Worm (Caenorhabditis elegans) whole organism, early embryonic: ENCODE data around the gene Y4C6B.1.

Source experiments
- B0310.2 ChIP-seq: sonication (generic microtip); optimal IDR thresholded peaks from 2 replicates; lab custom pipeline; 2016; ENCODE audit warnings: mild to moderate bottlenecking, missing genetic modification characterization, missing compliant biosample characterization
- F13C5.2 ChIP-seq: sonication (generic microtip); optimal IDR thresholded peaks from 2 replicates; lab custom pipeline; 2017; ENCODE audit warnings: mild to moderate bottlenecking, missing genetic modification characterization, inconsistent platforms, missing compliant biosample characterization
- aly-1 ChIP-seq: sonication (generic microtip); optimal IDR thresholded peaks from 2 replicates; lab custom pipeline; 2016; ENCODE audit warnings: missing genetic modification characterization, missing compliant biosample characterization
- ama-1 ChIP-seq: fragments of 150-350 bp; optimal IDR thresholded peaks from 2 replicates; lab custom pipeline; 2014
- ceh-13 ChIP-seq: fragments of 200-800 bp; sonication (Bioruptor generic); optimal IDR thresholded peaks from 2 replicates; lab custom pipeline; 2018; ENCODE audit warnings: mild to moderate bottlenecking, missing genetic modification characterization, missing compliant biosample characterization
- ceh-36 ChIP-seq: sonication (generic microtip); optimal IDR thresholded peaks from 2 replicates; lab custom pipeline; 2016; ENCODE audit warnings: missing genetic modification characterization, inconsistent platforms, missing compliant biosample characterization
- ets-7 ChIP-seq: sonication (generic microtip); optimal IDR thresholded peaks from 2 replicates; lab custom pipeline; 2016; ENCODE audit warnings: missing genotype, missing genetic modification characterization, missing compliant biosample characterization
- flt-1 ChIP-seq: fragments of 200-800 bp; sonication (Bioruptor generic); IDR thresholded peaks from 2 replicates; pipeline ENCODE4 v1.3.6; 2022; ENCODE audit warnings: missing genetic modification characterization, missing compliant biosample characterization
- hmg-4 ChIP-seq: fragments of 200-800 bp; sonication (Bioruptor generic); optimal IDR thresholded peaks from 2 replicates; lab custom pipeline; 2018; ENCODE audit warnings: mild to moderate bottlenecking, missing genetic modification characterization, missing compliant biosample characterization
- hnd-1 ChIP-seq: sonication (generic microtip); optimal IDR thresholded peaks from 2 replicates; lab custom pipeline; 2016; ENCODE audit warnings: missing genetic modification characterization, missing compliant biosample characterization
- pes-1 ChIP-seq: fragments of 200-800 bp; sonication (Bioruptor generic); IDR thresholded peaks from 2 replicates; pipeline ENCODE4 v1.3.6; 2022; ENCODE audit warnings: missing genetic modification reagents, missing genetic modification characterization, missing compliant biosample characterization
- tbx-11 ChIP-seq: fragments of 200-800 bp; sonication (Bioruptor generic); IDR thresholded peaks from 2 replicates; pipeline ENCODE4 v1.3.6; 2022; ENCODE audit warnings: missing genetic modification characterization, missing compliant biosample characterization
- tra-4 ChIP-seq: sonication (generic microtip); optimal IDR thresholded peaks from 2 replicates; lab custom pipeline; 2017; ENCODE audit warnings: missing genetic modification characterization, missing compliant biosample characterization

ce11 chrIV:5374321-5374720, 20.0 kb downstream of the Y4C6B.1 start:
- no peak for TF ChIP-seq B0310.2 (tag; lab: Kevin White, UChicago)
- TF ChIP-seq hmg-4 (GFP tag; lab: Kevin White, UChicago) = no peak
- TF ChIP-seq ama-1 (lab: Kevin White, UChicago) = no peak
- TF ChIP-seq ets-7 (tag; lab: Kevin White, UChicago) = no peak
- no peak for TF ChIP-seq F13C5.2 (tag; lab: Kevin White, UChicago)
- TF ChIP-seq hnd-1 (tag; lab: Kevin White, UChicago) = no peak
- TF ChIP-seq aly-1 = no peak
- TF ChIP-seq flt-1 = no peak
- no peak for TF ChIP-seq tbx-11 (GFP tag; lab: Robert Waterston, UW)
- TF ChIP-seq ceh-36 (tag; lab: Kevin White, UChicago) = no peak
- no peak for TF ChIP-seq pes-1 (GFP tag; lab: Robert Waterston, UW)
- no peak for TF ChIP-seq tra-4 (tag; lab: Kevin White, UChicago)
- TF ChIP-seq ceh-13 (GFP tag; lab: Kevin White, UChicago) = no peak
